Fruit fly (Drosophila melanogaster): Measurements from ENCODE around the gene CG15465.
A peak's percentile ranks its signal among the peaks of the same experiment; 100 is the strongest.

The CG15465 gene

dm6 chrX:5152888-5153287 is 67.3 kb downstream of the CG15465 start:
- TF ChIP-seq CG17806 (tag; optimal IDR thresholded peaks at IDR 0.05) (no peak), CG8301 (tag; optimal IDR thresholded peaks at IDR 0.05) (no peak)

DNA sequence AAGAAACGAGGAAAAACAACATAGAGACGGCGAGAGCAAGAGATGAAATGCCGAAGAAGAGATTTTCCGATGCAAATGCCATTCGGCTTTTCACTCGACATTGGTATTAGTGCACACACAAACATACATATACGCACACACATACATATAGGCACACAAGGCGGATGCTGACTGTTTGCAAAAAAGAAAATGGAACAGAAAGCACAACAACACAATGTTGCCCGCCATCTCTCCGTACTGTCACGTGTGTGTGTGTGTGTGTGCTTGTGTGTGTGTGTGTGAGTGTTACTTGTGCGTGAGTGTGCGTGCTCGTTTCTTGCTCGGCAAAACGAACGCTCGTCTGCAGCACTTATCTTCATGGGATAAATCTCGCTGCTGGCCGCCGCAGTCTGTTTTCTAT is 79.4 kb downstream of the CG15465 start:
- TF ChIP-seq CG13204 (GFP tag; optimal IDR thresholded peaks at IDR 0.05) (no peak), Snoo (tag; optimal IDR thresholded peaks at IDR 0.05) (no peak), CG8301 (tag; optimal IDR thresholded peaks at IDR 0.05) (no peak), D1 (tag; optimal IDR thresholded peaks at IDR 0.05) (no peak), CG4496 (GFP tag; IDR thresholded peaks at IDR 0.05) (no peak), EcR (GFP tag; optimal IDR thresholded peaks at IDR 0.05) (no peak), CG10348 (GFP tag; IDR thresholded peaks at IDR 0.05) (no peak), CG15710 (tag; optimal IDR thresholded peaks at IDR 0.05) (no peak), CG14655 (GFP tag; optimal IDR thresholded peaks at IDR 0.05) (no peak), Pif1B (GFP tag; optimal IDR thresholded peaks at IDR 0.05) (no peak), CG32121 (GFP tag; IDR thresholded peaks at IDR 0.05) (no peak), CG12605 (GFP tag; IDR thresholded peaks at IDR 0.05) (no peak)

DNA sequence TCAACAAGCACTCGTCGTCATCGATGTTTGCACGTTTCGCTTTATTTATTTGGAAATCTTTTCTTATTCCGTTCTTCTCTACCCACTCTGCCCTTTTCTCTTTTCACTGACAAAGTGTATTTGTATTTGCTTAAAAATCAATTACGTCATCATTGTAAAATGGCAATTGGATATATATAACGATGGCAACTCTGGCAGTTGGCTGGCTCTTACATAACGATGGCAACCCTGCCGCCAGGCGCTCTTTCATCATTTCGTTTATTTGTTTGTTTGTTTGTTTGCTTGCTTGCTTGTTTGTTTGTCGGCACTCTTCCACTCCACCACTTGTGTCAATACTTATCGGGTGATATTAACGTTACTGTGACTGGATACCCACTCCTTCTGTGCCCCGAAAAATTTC is 82.6 kb downstream of the CG15465 start:
- TF ChIP-seq fd96Ca (GFP tag; IDR thresholded peaks at IDR 0.05): no peak
- TF ChIP-seq CG15710 (tag; optimal IDR thresholded peaks at IDR 0.05): no peak
- TF ChIP-seq CG17806 (tag; optimal IDR thresholded peaks at IDR 0.05): no peak
- no peak for TF ChIP-seq CG4496 (GFP tag; IDR thresholded peaks at IDR 0.05)
- no peak for TF ChIP-seq CG14655 (GFP tag; optimal IDR thresholded peaks at IDR 0.05)
- TF ChIP-seq D1 (tag; optimal IDR thresholded peaks at IDR 0.05): no peak
- TF ChIP-seq CG10348 (GFP tag; IDR thresholded peaks at IDR 0.05): no peak

DNA sequence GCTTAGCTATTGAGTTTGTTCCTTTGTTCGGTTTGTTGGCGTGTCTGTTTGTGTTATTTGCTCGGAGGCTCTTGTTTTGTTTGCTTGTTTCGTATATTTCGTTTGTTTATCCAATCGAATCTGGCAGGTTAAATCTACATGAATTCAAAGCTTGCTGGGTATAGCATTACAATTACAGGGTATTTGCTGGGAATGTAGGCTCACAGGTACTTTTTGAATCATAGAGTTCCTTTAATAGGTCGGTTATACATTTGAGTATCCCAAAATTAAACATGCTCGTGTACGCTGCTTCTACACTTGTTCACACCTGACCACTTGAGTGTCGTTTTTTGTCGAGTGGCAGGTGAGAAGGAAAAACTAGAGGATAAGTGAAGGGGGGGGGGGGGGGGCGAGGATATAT is 96.7 kb downstream of the CG15465 start, which contains the start of gene CG5062:
CG5062 (minus strand) TSS at position 101 of the 400 bp plus-strand sequence.
- TF ChIP-seq CG34367 (tag; optimal IDR thresholded peaks at IDR 0.05) (no peak), CG9948 (tag; optimal IDR thresholded peaks at IDR 0.05) (no peak), CG10348 (GFP tag; IDR thresholded peaks at IDR 0.05) (no peak), D1 (tag; optimal IDR thresholded peaks at IDR 0.05) (no peak), Pif1A (GFP tag; optimal IDR thresholded peaks at IDR 0.05) (no peak), CG17806 (tag; optimal IDR thresholded peaks at IDR 0.05) (no peak), CG15710 (tag; optimal IDR thresholded peaks at IDR 0.05) (no peak), CG8301 (tag; optimal IDR thresholded peaks at IDR 0.05) (no peak), Pif1B (GFP tag; optimal IDR thresholded peaks at IDR 0.05) (no peak), CG12605 (GFP tag; IDR thresholded peaks at IDR 0.05) (no peak), CG14655 (GFP tag; optimal IDR thresholded peaks at IDR 0.05) (no peak), fd96Ca (GFP tag; IDR thresholded peaks at IDR 0.05) (no peak), CG32121 (GFP tag; IDR thresholded peaks at IDR 0.05) (no peak), rn (GFP tag; IDR thresholded peaks at IDR 0.05) (no peak)

dm6 chrX:5187121-5187520 is 101.6 kb downstream of the CG15465 start:
- no peak for TF ChIP-seq EcR (GFP tag; optimal IDR thresholded peaks at IDR 0.05)
- TF ChIP-seq Snoo (tag; optimal IDR thresholded peaks at IDR 0.05): no peak
- no peak for TF ChIP-seq CG14655 (GFP tag; optimal IDR thresholded peaks at IDR 0.05)
- no peak for TF ChIP-seq CG15710 (tag; optimal IDR thresholded peaks at IDR 0.05)
- no peak for TF ChIP-seq gl (tag; optimal IDR thresholded peaks at IDR 0.05)

- TF ChIP-seq D1 (tag; optimal IDR thresholded peaks at IDR 0.05) (no peak), CG8159 (tag; optimal IDR thresholded peaks at IDR 0.05) (peak; percentile 10)
Measured at dm6 chrX:5189312-5189711, 103.8 kb downstream of the CG15465 start.

DNA sequence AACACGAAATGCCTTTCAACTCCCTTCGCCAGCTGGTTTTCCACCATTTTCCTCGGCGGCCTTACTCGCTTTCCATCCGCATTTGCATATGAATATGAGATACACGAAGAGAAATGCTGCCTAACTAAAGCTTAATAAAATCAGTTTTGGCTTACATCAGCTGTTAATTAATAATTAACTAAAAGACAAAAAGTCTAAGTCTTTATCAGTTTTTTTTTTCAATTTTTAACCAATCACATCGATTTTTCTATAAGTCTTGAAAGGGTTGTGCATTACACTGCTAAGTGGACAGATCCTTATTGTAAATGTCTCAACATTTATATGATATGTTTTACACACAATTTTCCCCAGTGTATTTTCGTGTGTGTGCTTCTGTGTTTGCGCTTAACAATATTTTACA is 118.1 kb downstream of the CG15465 start:
- no peak for TF ChIP-seq Snoo (tag; optimal IDR thresholded peaks at IDR 0.05)
- TF ChIP-seq rn (GFP tag; IDR thresholded peaks at IDR 0.05): no peak
- no peak for TF ChIP-seq CG12605 (GFP tag; IDR thresholded peaks at IDR 0.05)
- TF ChIP-seq CG8159 (tag; optimal IDR thresholded peaks at IDR 0.05): no peak
- no peak for TF ChIP-seq CG10348 (GFP tag; IDR thresholded peaks at IDR 0.05)
- no peak for TF ChIP-seq D1 (tag; optimal IDR thresholded peaks at IDR 0.05)
- no peak for TF ChIP-seq CG9948 (tag; optimal IDR thresholded peaks at IDR 0.05)

DNA sequence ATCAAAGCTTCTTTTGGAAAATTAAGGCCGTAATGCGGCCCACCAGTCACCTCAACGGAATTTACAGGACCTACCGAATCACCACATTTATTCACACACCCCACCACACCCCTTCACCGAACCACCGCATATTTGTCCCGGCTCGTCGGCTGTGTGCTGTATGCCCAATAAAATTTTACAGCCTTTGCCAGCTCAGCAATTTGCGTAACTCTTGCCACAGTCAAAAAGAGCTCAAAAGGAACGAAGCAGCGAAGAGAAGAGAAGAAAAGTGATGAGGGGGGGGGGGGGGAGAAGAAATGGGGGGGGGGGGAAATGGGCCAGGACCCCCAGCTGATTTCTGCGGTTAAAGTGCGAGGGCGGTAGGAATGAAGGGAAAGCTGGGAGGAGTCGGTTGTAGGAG is 120.6 kb downstream of the CG15465 start:
- TF ChIP-seq gl (tag; optimal IDR thresholded peaks at IDR 0.05) (no peak), CG8301 (tag; optimal IDR thresholded peaks at IDR 0.05) (no peak), Pif1B (GFP tag; optimal IDR thresholded peaks at IDR 0.05) (no peak), Snoo (tag; optimal IDR thresholded peaks at IDR 0.05) (no peak), Pif1A (GFP tag; optimal IDR thresholded peaks at IDR 0.05) (no peak), CG34367 (tag; optimal IDR thresholded peaks at IDR 0.05) (no peak), CG14655 (GFP tag; optimal IDR thresholded peaks at IDR 0.05) (no peak), EcR (GFP tag; optimal IDR thresholded peaks at IDR 0.05) (no peak), CG17806 (tag; optimal IDR thresholded peaks at IDR 0.05) (no peak), CG10348 (GFP tag; IDR thresholded peaks at IDR 0.05) (no peak), D1 (tag; optimal IDR thresholded peaks at IDR 0.05) (no peak), CG9948 (tag; optimal IDR thresholded peaks at IDR 0.05) (no peak), CG8159 (tag; optimal IDR thresholded peaks at IDR 0.05) (no peak), CG15710 (tag; optimal IDR thresholded peaks at IDR 0.05) (no peak), CG12605 (GFP tag; IDR thresholded peaks at IDR 0.05) (no peak), fd96Ca (GFP tag; IDR thresholded peaks at IDR 0.05) (no peak), CG32121 (GFP tag; IDR thresholded peaks at IDR 0.05) (no peak), CG13204 (GFP tag; optimal IDR thresholded peaks at IDR 0.05) (no peak), CG4496 (GFP tag; IDR thresholded peaks at IDR 0.05) (no peak), Ets98B (GFP tag; IDR thresholded peaks at IDR 0.05) (no peak)

Measured in whole organism, pupa.